Worm (Caenorhabditis elegans) whole organism, L2 larva: ENCODE results near the gene cmtr-1.
"Not testable (repeated sequence)": the region's sequence is repeated elsewhere in the genome, so short reads cannot be mapped to it uniquely, and the experiment has no call there.

ENCODE experiments used
- C34F6.9 ChIP-seq: fragments of 150-350 bp; optimal IDR thresholded peaks from 2 replicates; lab custom pipeline; 2014; ENCODE audit warnings: missing biosample characterization, missing genetic modification characterization
- F13H6.1 ChIP-seq: sonication (generic microtip); optimal IDR thresholded peaks from 2 replicates; lab custom pipeline; 2016; ENCODE audit warnings: missing genetic modification characterization, missing compliant biosample characterization
- R02D3.7 ChIP-seq: fragments of 150-350 bp; optimal IDR thresholded peaks from 2 replicates; lab custom pipeline; 2014; ENCODE audit warnings: missing biosample characterization, missing genetic modification characterization
- Y55F3AM.14 ChIP-seq: fragments of 200-800 bp; sonication (Bioruptor generic); optimal IDR thresholded peaks from 2 replicates; lab custom pipeline; 2018; ENCODE audit warnings: mild to moderate bottlenecking, missing genetic modification characterization, missing compliant biosample characterization
- aly-2 ChIP-seq: fragments of 150-350 bp; optimal IDR thresholded peaks from 2 replicates; lab custom pipeline; 2014; ENCODE audit warnings: missing biosample characterization, missing genetic modification characterization
- blmp-1 ChIP-seq: sonication (generic microtip); optimal IDR thresholded peaks from 2 replicates; lab custom pipeline; 2017; ENCODE audit warnings: missing genetic modification characterization, mild to moderate bottlenecking, missing compliant biosample characterization, antibody characterized with exemption, moderate library complexity; ENCODE audit not compliant: insufficient read depth
- ceh-16 ChIP-seq: fragments of 150-350 bp; optimal IDR thresholded peaks from 2 replicates; lab custom pipeline; 2014; ENCODE audit warnings: missing biosample characterization, missing genetic modification characterization
- crh-2 ChIP-seq: sonication (generic microtip); optimal IDR thresholded peaks from 2 replicates; lab custom pipeline; 2017; ENCODE audit warnings: missing biosample characterization, missing genetic modification characterization
- dmd-4 ChIP-seq: sonication (generic microtip); optimal IDR thresholded peaks from 2 replicates; lab custom pipeline; 2017; ENCODE audit warnings: missing biosample characterization, missing genetic modification characterization
- egl-27 ChIP-seq: sonication (generic microtip); optimal IDR thresholded peaks from 3 replicates; lab custom pipeline; 2017; ENCODE audit warnings: missing biosample characterization, missing genetic modification reagents, missing genetic modification characterization
- elt-1 ChIP-seq: fragments of 150-350 bp; optimal IDR thresholded peaks from 2 replicates; lab custom pipeline; 2014; ENCODE audit warnings: missing biosample characterization, missing genetic modification characterization
- elt-3 ChIP-seq: sonication (generic microtip); optimal IDR thresholded peaks from 2 replicates; lab custom pipeline; 2017; ENCODE audit warnings: missing biosample characterization, missing genetic modification characterization
- gmeb-1 ChIP-seq: fragments of 150-350 bp; optimal IDR thresholded peaks from 2 replicates; lab custom pipeline; 2014; ENCODE audit warnings: missing biosample characterization, missing genetic modification characterization
- lin-11 ChIP-seq: fragments of 150-350 bp; sonication (generic microtip); optimal IDR thresholded peaks from 2 replicates; lab custom pipeline; 2014; ENCODE audit warnings: missing biosample characterization, missing genetic modification characterization, inconsistent platforms, mixed read lengths
- lin-39 ChIP-seq: fragments of 150-350 bp; optimal IDR thresholded peaks from 2 replicates; lab custom pipeline; 2014; ENCODE audit warnings: missing biosample characterization, missing genetic modification reagents, missing genetic modification characterization
- lsy-2 ChIP-seq, 2 experiments: fragments of 150-350 bp in 1 of 2; sonication (generic microtip) in 1 of 2; optimal IDR thresholded peaks; 2 replicates each; lab custom pipeline; 2014 to 2017; ENCODE audit warnings: missing biosample characterization in 2 of 2, missing genetic modification characterization in 2 of 2
- mab-5 ChIP-seq: fragments of 150-350 bp; optimal IDR thresholded peaks from 2 replicates; lab custom pipeline; 2014; ENCODE audit warnings: missing biosample characterization, missing genetic modification characterization
- mbf-1 ChIP-seq: sonication (generic microtip); optimal IDR thresholded peaks from 2 replicates; lab custom pipeline; 2017; ENCODE audit warnings: missing biosample characterization, missing genetic modification characterization
- nhr-10 ChIP-seq: sonication (generic microtip); optimal IDR thresholded peaks from 2 replicates; lab custom pipeline; 2017; ENCODE audit warnings: missing biosample characterization, missing genetic modification characterization
- nhr-11 ChIP-seq: fragments of 150-350 bp; optimal IDR thresholded peaks from 2 replicates; lab custom pipeline; 2014; ENCODE audit warnings: missing biosample characterization, missing genetic modification characterization
- nhr-12 ChIP-seq: fragments of 150-350 bp; optimal IDR thresholded peaks from 2 replicates; lab custom pipeline; 2014; ENCODE audit warnings: missing biosample characterization, missing genetic modification characterization
- nhr-129 ChIP-seq: fragments of 150-350 bp; optimal IDR thresholded peaks from 2 replicates; lab custom pipeline; 2014; ENCODE audit warnings: missing biosample characterization, missing genetic modification characterization
- nhr-21 ChIP-seq: fragments of 150-350 bp; optimal IDR thresholded peaks from 2 replicates; lab custom pipeline; 2014; ENCODE audit warnings: missing biosample characterization, missing genetic modification characterization
- nhr-23 ChIP-seq: fragments of 150-350 bp; optimal IDR thresholded peaks from 2 replicates; lab custom pipeline; 2014; ENCODE audit warnings: missing biosample characterization, missing genetic modification reagents, missing genetic modification characterization
- nhr-237 ChIP-seq: fragments of 150-350 bp; optimal IDR thresholded peaks from 2 replicates; lab custom pipeline; 2014; ENCODE audit warnings: missing biosample characterization, missing genetic modification characterization
- nhr-6 ChIP-seq: fragments of 150-350 bp; optimal IDR thresholded peaks from 2 replicates; lab custom pipeline; 2014; ENCODE audit warnings: missing biosample characterization, missing genetic modification characterization
- nhr-77 ChIP-seq: fragments of 150-350 bp; optimal IDR thresholded peaks from 2 replicates; lab custom pipeline; 2014; ENCODE audit warnings: missing biosample characterization, missing genetic modification characterization
- peb-1 ChIP-seq: fragments of 150-350 bp; optimal IDR thresholded peaks from 2 replicates; lab custom pipeline; 2014; ENCODE audit warnings: missing biosample characterization, missing genetic modification characterization
- skn-1 ChIP-seq: sonication (generic microtip); optimal IDR thresholded peaks from 2 replicates; lab custom pipeline; 2017; ENCODE audit warnings: missing biosample characterization, missing genetic modification characterization
- sma-3 ChIP-seq: sonication (generic microtip); optimal IDR thresholded peaks from 2 replicates; lab custom pipeline; 2016; ENCODE audit warnings: missing genetic modification reagents, missing genetic modification characterization, missing compliant biosample characterization
- unc-39 ChIP-seq: fragments of 150-350 bp; optimal IDR thresholded peaks from 2 replicates; lab custom pipeline; 2014; ENCODE audit warnings: missing biosample characterization, missing genetic modification characterization
- unc-55 ChIP-seq: fragments of 150-350 bp; sonication (generic microtip); optimal IDR thresholded peaks from 3 replicates; lab custom pipeline; 2014; ENCODE audit warnings: missing biosample characterization, missing genetic modification reagents, missing genetic modification characterization
- unc-62 ChIP-seq: fragments of 150-350 bp; optimal IDR thresholded peaks from 2 replicates; lab custom pipeline; 2014; ENCODE audit warnings: missing biosample characterization, missing genetic modification reagents, missing genetic modification characterization
- zag-1 ChIP-seq: fragments of 150-350 bp; optimal IDR thresholded peaks from 2 replicates; lab custom pipeline; 2014; ENCODE audit warnings: missing biosample characterization, missing genetic modification characterization
- ztf-1 ChIP-seq: fragments of 200-800 bp; sonication (Bioruptor generic); conservative IDR thresholded peaks from 2 replicates; pipeline ENCODE4 v1.3.6; 2022; ENCODE audit warnings: missing genetic modification characterization, missing compliant biosample characterization
- ztf-11 ChIP-seq: sonication (generic microtip); optimal IDR thresholded peaks from 2 replicates; lab custom pipeline; 2017; ENCODE audit warnings: missing biosample characterization, missing genetic modification characterization
- ztf-4 ChIP-seq: fragments of 150-350 bp; optimal IDR thresholded peaks from 2 replicates; lab custom pipeline; 2014; ENCODE audit warnings: missing biosample characterization, missing genetic modification characterization

Gene cmtr-1

DNA sequence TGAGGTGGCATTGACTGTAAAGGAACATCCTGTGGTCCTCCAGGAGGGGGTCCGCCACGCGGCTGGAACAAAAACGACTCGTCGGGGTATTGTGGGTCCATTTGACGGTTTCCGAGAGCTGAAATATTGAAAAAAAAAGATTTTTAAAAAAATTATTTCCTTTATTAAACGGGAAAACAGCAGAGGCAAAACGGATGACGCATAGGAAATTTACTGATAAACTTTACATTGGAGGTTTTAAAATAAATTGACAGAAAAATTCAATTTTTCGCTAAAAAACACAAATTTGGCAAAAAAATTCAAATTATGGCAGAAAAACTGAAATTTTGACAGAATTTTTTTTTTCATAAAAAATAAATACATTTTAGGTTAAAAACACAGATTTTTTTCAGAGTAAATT lies 42.0 kb upstream of the cmtr-1 start, which contains the start of gene Y53F4B.5:
Y53F4B.5 (minus strand) TSS at position 101 of the 400 bp plus-strand sequence.
- TF ChIP-seq Y55F3AM.14 (no peak), nhr-10 (no peak), zag-1 (no peak), sma-3 (no peak), gmeb-1 (no peak), lin-11 (tag; lab: Kevin White, UChicago) (no peak), nhr-237 (tag; lab: Kevin White, UChicago) (no peak), dmd-4 (tag; lab: Kevin White, UChicago) (no peak), ztf-1 (GFP tag; lab: Robert Waterston, UW) (no peak), R02D3.7 (tag; lab: Kevin White, UChicago) (no peak), blmp-1 (no peak), C34F6.9 (tag; lab: Kevin White, UChicago) (no peak), nhr-129 (tag; lab: Kevin White, UChicago) (no peak), mab-5 (tag; lab: Kevin White, UChicago) (no peak), lsy-2 (tag; optimal IDR thresholded peaks at IDR 0.05; lab: Kevin White, UChicago) (no peak), nhr-23 (no peak), peb-1 (tag; lab: Kevin White, UChicago) (no peak), F13H6.1 (tag; lab: Kevin White, UChicago) (no peak), nhr-11 (tag; lab: Kevin White, UChicago) (no peak), ceh-16 (tag; lab: Kevin White, UChicago) (no peak)

- not testable (repeated sequence) for TF ChIP-seq unc-55; C34F6.9 (tag; lab: Kevin White, UChicago); ztf-1 (GFP tag; lab: Robert Waterston, UW)
Measured at ce11 chrII:14988171-14988570, 37.7 kb upstream of the cmtr-1 start, which contains the start of gene Y53F4B.43. Y53F4B.43 (plus strand) TSS chrII:14988471.

DNA sequence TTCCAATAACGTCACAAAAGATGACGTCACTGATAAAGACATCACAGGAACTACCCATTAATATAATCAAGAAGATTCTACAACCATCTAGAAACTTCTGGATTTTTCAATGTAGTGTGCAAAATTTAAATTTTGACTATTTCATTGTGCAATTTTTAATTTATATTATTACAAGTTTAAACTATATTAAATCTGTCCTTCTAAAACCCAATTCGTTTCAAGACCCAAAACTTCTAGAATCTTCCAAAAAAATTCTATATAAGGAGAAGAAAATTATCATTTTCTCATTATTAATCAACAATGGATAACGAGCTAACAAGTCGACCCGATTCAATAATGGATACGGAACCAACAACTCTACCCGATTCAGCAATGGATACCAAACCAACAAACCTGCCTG lies 33.3 kb upstream of the cmtr-1 start, which contains the start of gene Y53F4B.7:
Y53F4B.7 (plus strand) TSS at position 301 of the 400 bp plus-strand sequence.
- not testable (repeated sequence) for TF ChIP-seq lin-39 (tag; lab: Kevin White, UChicago); blmp-1; unc-62 (GFP tag; lab: Kevin White, UChicago)

DNA sequence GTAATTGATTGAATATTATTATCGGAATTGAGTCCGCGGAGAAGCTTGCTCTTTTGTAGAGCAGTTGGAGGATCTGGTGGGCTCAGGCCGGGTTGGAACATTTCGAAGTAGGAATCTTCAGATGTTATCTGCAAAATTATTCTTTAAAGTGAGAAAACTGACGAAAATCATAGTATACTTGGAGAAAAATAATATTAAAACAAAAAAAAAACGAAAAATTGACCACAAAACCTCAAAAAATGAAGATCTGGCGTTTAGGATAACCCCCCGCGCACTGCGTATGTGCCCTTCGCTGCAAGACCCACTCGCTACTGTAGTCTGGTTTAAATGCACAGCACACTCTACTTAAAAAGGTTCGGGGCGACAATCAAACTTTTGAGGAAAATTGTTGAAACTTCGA lies 22.5 kb upstream of the cmtr-1 start, which contains the start of gene Y53F4B.10:
Y53F4B.10 (minus strand) TSS at position 101 of the 400 bp plus-strand sequence.
- no peak for TF ChIP-seq unc-55
- TF ChIP-seq unc-39, result no peak
- TF ChIP-seq nhr-77 (tag; lab: Kevin White, UChicago), result no peak
- TF ChIP-seq ztf-4 (tag; lab: Kevin White, UChicago), result no peak
- no peak for TF ChIP-seq ztf-11 (tag; lab: Kevin White, UChicago)
- TF ChIP-seq lsy-2 (tag; optimal IDR thresholded peaks at IDR 0.05; lab: Kevin White, UChicago), result no peak
- no peak for TF ChIP-seq aly-2 (tag; lab: Kevin White, UChicago)
- TF ChIP-seq nhr-6, result no peak
- TF ChIP-seq elt-3 (tag; lab: Kevin White, UChicago), result no peak
- no peak for TF ChIP-seq nhr-11 (tag; lab: Kevin White, UChicago)

DNA sequence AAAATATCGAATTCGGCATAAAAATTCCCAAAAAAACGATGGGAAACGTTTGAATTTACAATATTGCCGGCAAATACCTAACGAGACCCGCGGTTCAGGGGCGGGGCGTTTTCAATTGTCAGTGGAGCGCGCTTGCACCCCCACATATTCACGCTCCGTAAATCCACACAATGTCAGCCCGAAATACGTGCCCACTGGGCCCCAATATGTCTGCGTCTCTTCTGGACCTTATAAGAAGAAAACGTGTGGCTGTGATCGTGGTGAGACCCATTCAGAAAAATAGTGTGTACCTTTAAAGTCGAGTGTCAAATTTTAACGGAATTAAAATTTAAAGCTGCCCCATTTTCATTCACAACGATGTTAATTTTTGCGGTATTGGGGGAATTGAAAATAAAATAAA lies 21.4 kb upstream of the cmtr-1 start:
- peak; percentile 56 for TF ChIP-seq unc-55
- no peak for TF ChIP-seq egl-27 (tag; lab: Kevin White, UChicago)
- TF ChIP-seq skn-1, result no peak

- TF ChIP-seq lin-39 (tag; lab: Kevin White, UChicago) (no peak), skn-1 (no peak), crh-2 (no peak), dmd-4 (tag; lab: Kevin White, UChicago) (no peak), nhr-10 (no peak), blmp-1 (no peak), elt-1 (tag; lab: Kevin White, UChicago) (no peak), mbf-1 (no peak), lsy-2 (tag; optimal IDR thresholded peaks at IDR 0.05; lab: Kevin White, UChicago) (no peak), nhr-12 (no peak), elt-3 (tag; lab: Kevin White, UChicago) (no peak), unc-55 (no peak), nhr-21 (no peak), nhr-6 (no peak), lin-11 (tag; lab: Kevin White, UChicago) (no peak), C34F6.9 (tag; lab: Kevin White, UChicago) (no peak), nhr-129 (tag; lab: Kevin White, UChicago) (no peak), mab-5 (tag; lab: Kevin White, UChicago) (no peak), R02D3.7 (tag; lab: Kevin White, UChicago) (no peak)
Measured at ce11 chrII:15005118-15005517, 20.8 kb upstream of the cmtr-1 start.
